Fruit fly (Drosophila melanogaster): ENCODE results near the gene nan.

nan gene

dm6 chr3L:14222199-14222598 is 32.8 kb upstream of the nan start:
- TF ChIP-seq Pif1B (GFP tag; optimal IDR thresholded peaks at IDR 0.05), result no peak
- TF ChIP-seq D1 (tag; optimal IDR thresholded peaks at IDR 0.05), result no peak
- no peak for TF ChIP-seq CG15710 (tag; optimal IDR thresholded peaks at IDR 0.05)
- TF ChIP-seq CG8159 (tag; optimal IDR thresholded peaks at IDR 0.05), result no peak
- no peak for TF ChIP-seq rn (GFP tag; IDR thresholded peaks at IDR 0.05)
- no peak for TF ChIP-seq gl (tag; optimal IDR thresholded peaks at IDR 0.05)
- TF ChIP-seq CG13204 (GFP tag; optimal IDR thresholded peaks at IDR 0.05), result no peak

dm6 chr3L:14220611-14221497 is 31.4 kb upstream of the nan start:
- peak; percentile 20; the same call in 1 of the 2 replicates for TF ChIP-seq CG12605 (GFP tag; IDR thresholded peaks at IDR 0.05)
- no peak for TF ChIP-seq Snoo (tag; optimal IDR thresholded peaks at IDR 0.05)

- no peak for TF ChIP-seq fd96Ca (GFP tag; IDR thresholded peaks at IDR 0.05)
- no peak for TF ChIP-seq Pif1B (GFP tag; optimal IDR thresholded peaks at IDR 0.05)
- no peak for TF ChIP-seq CG9948 (tag; optimal IDR thresholded peaks at IDR 0.05)
- no peak for TF ChIP-seq CG10348 (GFP tag; IDR thresholded peaks at IDR 0.05)
- peak; percentile 81 for TF ChIP-seq CG4496 (GFP tag; IDR thresholded peaks at IDR 0.05)
- no peak for TF ChIP-seq gl (tag; optimal IDR thresholded peaks at IDR 0.05)
- TF ChIP-seq CG32121 (GFP tag; IDR thresholded peaks at IDR 0.05), result peak; percentile 40; the same call in 1 of the 2 replicates
- TF ChIP-seq CG12605 (GFP tag; IDR thresholded peaks at IDR 0.05), result peak; percentile 83
- TF ChIP-seq CG34367 (tag; optimal IDR thresholded peaks at IDR 0.05), result no peak
- TF ChIP-seq CG14655 (GFP tag; optimal IDR thresholded peaks at IDR 0.05), result peak; percentile 59
- TF ChIP-seq rn (GFP tag; IDR thresholded peaks at IDR 0.05), result no peak
- TF ChIP-seq CG8159 (tag; optimal IDR thresholded peaks at IDR 0.05), result no peak
- TF ChIP-seq Snoo (tag; optimal IDR thresholded peaks at IDR 0.05), result no peak
- TF ChIP-seq Pif1A (GFP tag; optimal IDR thresholded peaks at IDR 0.05), result no peak
- peak; percentile 51 for TF ChIP-seq CG8301 (tag; optimal IDR thresholded peaks at IDR 0.05)
- TF ChIP-seq CG17806 (tag; optimal IDR thresholded peaks at IDR 0.05), result no peak
- TF ChIP-seq CG15710 (tag; optimal IDR thresholded peaks at IDR 0.05), result no peak
- peak; percentile 69; the same call in 1 of the 2 replicates for TF ChIP-seq Ets98B (GFP tag; IDR thresholded peaks at IDR 0.05)
- TF ChIP-seq CG13204 (GFP tag; optimal IDR thresholded peaks at IDR 0.05), result no peak
- TF ChIP-seq D1 (tag; optimal IDR thresholded peaks at IDR 0.05), result no peak
- TF ChIP-seq EcR (GFP tag; optimal IDR thresholded peaks at IDR 0.05), result no peak
Observed at dm6 chr3L:14219422-14219853, 30.0 kb upstream of the nan start.

dm6 chr3L:14217677-14218254 is 28.3 kb upstream of the nan start, which contains the start of gene CG7768:
CG7768 (plus strand) TSS chr3L:14218204.
- TF ChIP-seq rn (GFP tag; IDR thresholded peaks at IDR 0.05) (no peak), CG17806 (tag; optimal IDR thresholded peaks at IDR 0.05) (no peak), CG15710 (tag; optimal IDR thresholded peaks at IDR 0.05) (no peak), CG9948 (tag; optimal IDR thresholded peaks at IDR 0.05) (no peak), CG8159 (tag; optimal IDR thresholded peaks at IDR 0.05) (no peak), fd96Ca (GFP tag; IDR thresholded peaks at IDR 0.05) (no peak), Pif1B (GFP tag; optimal IDR thresholded peaks at IDR 0.05) (no peak), CG34367 (tag; optimal IDR thresholded peaks at IDR 0.05) (no peak), CG12605 (GFP tag; IDR thresholded peaks at IDR 0.05) (no peak), CG32121 (GFP tag; IDR thresholded peaks at IDR 0.05) (no peak), gl (tag; optimal IDR thresholded peaks at IDR 0.05) (no peak), CG4496 (GFP tag; IDR thresholded peaks at IDR 0.05) (no peak), Ets98B (GFP tag; IDR thresholded peaks at IDR 0.05) (no peak)

- TF ChIP-seq D1 (tag; optimal IDR thresholded peaks at IDR 0.05) (no peak), CG8301 (tag; optimal IDR thresholded peaks at IDR 0.05) (no peak), fd96Ca (GFP tag; IDR thresholded peaks at IDR 0.05) (no peak)
Observed at dm6 chr3L:14216140-14216539, 26.7 kb upstream of the nan start.

dm6 chr3L:14212300-14212893 is 22.9 kb upstream of the nan start:
- TF ChIP-seq D1 (tag; optimal IDR thresholded peaks at IDR 0.05), result peak; percentile 11
- TF ChIP-seq Snoo (tag; optimal IDR thresholded peaks at IDR 0.05), result no peak

- no peak for TF ChIP-seq EcR (GFP tag; optimal IDR thresholded peaks at IDR 0.05)
- TF ChIP-seq Ets98B (GFP tag; IDR thresholded peaks at IDR 0.05), result no peak; the same call in 1 of the 2 replicates
- TF ChIP-seq CG17806 (tag; optimal IDR thresholded peaks at IDR 0.05), result no peak
- no peak for TF ChIP-seq CG8301 (tag; optimal IDR thresholded peaks at IDR 0.05)
- TF ChIP-seq CG9948 (tag; optimal IDR thresholded peaks at IDR 0.05), result no peak
Observed at dm6 chr3L:14211616-14212015, 22.2 kb upstream of the nan start.
